Worm (Caenorhabditis elegans): ENCODE data around the gene ccar-1.

ccar-1 gene

DNA sequence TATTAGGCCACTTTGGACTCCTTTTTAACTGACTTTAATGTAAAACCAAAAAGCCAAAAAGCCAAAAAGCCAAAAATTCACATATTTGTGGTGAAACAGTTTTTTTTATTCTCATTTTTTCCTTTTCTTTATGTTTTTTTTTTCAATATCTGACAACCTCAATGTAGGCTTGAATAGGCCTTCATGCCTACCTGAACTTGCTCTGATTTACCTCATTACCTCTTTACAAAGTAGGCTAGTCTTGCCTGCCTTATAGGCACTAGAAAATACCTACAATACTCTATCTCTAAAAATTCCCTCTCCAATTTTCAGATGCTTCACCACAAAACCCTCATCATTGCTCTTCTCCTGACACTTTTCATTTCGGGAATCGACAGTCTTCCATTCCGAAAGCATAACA lies 34.9 kb downstream of the ccar-1 start, which contains the start of gene ins-34:
TSS of gene ins-34 (plus strand) at position 301 of the 400 bp plus-strand sequence.
- TF ChIP-seq hmg-4 (GFP tag; optimal IDR thresholded peaks at IDR 0.05) (no peak), ceh-13 (GFP tag; optimal IDR thresholded peaks at IDR 0.05) (no peak), pes-1 (GFP tag; IDR thresholded peaks at IDR 0.05) (no peak), ceh-36 (tag; optimal IDR thresholded peaks at IDR 0.05) (no peak), tra-4 (tag; optimal IDR thresholded peaks at IDR 0.05) (no peak), flt-1 (GFP tag; IDR thresholded peaks at IDR 0.05) (no peak), hnd-1 (tag; optimal IDR thresholded peaks at IDR 0.05) (no peak), tbx-11 (GFP tag; IDR thresholded peaks at IDR 0.05) (no peak), F13C5.2 (tag; optimal IDR thresholded peaks at IDR 0.05) (no peak), B0310.2 (tag; optimal IDR thresholded peaks at IDR 0.05) (no peak), scrt-1 (GFP tag; IDR thresholded peaks at IDR 0.05) (no peak), sea-1 (GFP tag; conservative IDR thresholded peaks at IDR 0.05) (no peak), aly-1 (tag; optimal IDR thresholded peaks at IDR 0.05) (no peak), ets-7 (tag; optimal IDR thresholded peaks at IDR 0.05) (no peak)

DNA sequence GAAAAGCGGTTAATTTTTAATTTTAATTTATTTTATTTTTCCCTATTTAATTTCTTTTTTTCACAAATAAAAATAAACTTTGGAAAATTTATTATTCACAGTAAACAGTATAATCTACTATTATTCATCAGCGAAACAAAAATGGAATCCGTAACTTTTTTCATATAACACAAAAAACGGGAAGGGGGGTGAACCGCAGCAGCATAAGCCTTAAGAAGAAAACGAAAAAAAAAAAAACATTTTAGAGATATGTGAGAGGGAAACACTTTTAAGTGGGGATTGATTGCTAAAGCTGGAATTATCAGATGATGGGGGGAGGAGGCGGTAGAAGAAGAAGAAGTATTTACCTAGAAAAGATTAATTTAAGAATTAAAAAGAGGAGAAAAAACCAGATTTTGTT lies 36.3 kb downstream of the ccar-1 start:
- TF ChIP-seq flt-1 (GFP tag; IDR thresholded peaks at IDR 0.05) (no peak), pes-1 (GFP tag; IDR thresholded peaks at IDR 0.05) (no peak), ceh-36 (tag; optimal IDR thresholded peaks at IDR 0.05) (no peak), sea-1 (GFP tag; conservative IDR thresholded peaks at IDR 0.05) (no peak), aly-1 (tag; optimal IDR thresholded peaks at IDR 0.05) (no peak), hmbx-1 (tag; optimal IDR thresholded peaks at IDR 0.05) (no peak)

DNA sequence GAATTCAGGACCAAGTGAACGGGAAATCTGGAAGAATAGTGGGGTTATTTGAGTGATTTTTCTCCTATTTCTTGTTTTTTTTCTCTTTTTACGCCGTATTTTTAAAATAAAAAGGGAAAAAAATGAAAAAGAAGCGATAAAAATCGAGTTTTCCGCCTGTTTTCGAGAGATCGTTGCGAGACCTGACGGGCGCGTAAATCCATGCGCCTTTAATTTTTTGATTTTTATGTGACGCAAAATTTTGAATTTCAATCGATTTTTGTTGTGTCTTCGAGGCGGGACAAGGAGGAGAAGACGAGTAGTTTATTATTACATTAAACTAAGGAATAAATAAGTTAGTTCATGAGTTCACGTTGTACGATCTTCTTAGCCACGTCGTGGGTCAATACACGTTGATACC lies 42.3 kb downstream of the ccar-1 start:
- TF ChIP-seq hnd-1 (tag; optimal IDR thresholded peaks at IDR 0.05), result no peak
- TF ChIP-seq ama-1 (optimal IDR thresholded peaks at IDR 0.05), result no peak

DNA sequence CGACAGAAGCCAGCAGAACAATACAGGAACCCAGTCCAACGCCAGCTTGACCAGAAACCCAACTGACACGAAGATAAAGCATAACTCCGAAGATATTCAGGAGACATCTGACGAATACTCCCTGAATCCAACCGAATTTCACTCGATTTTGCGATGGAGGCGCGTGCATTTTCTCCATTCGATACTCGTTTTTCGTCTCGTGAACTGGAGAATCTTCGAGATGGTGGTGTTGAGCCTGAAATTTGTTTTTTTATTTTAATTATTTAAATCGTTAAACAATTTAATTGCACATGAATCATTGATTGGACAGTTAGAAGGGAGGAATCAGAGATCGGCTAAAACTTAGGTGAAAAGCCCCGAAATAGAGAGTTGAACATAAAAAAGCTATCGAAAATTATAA lies 43.0 kb downstream of the ccar-1 start:
- TF ChIP-seq hmbx-1 (tag; optimal IDR thresholded peaks at IDR 0.05) (no peak), flt-1 (GFP tag; IDR thresholded peaks at IDR 0.05) (no peak), ceh-13 (GFP tag; optimal IDR thresholded peaks at IDR 0.05) (no peak), ceh-36 (tag; optimal IDR thresholded peaks at IDR 0.05) (no peak), pes-1 (GFP tag; IDR thresholded peaks at IDR 0.05) (no peak), hnd-1 (tag; optimal IDR thresholded peaks at IDR 0.05) (no peak), tra-4 (tag; optimal IDR thresholded peaks at IDR 0.05) (no peak), tbx-37 (GFP tag; conservative IDR thresholded peaks at IDR 0.05) (no peak), hmg-4 (GFP tag; optimal IDR thresholded peaks at IDR 0.05) (no peak), F13C5.2 (tag; optimal IDR thresholded peaks at IDR 0.05) (no peak)

DNA sequence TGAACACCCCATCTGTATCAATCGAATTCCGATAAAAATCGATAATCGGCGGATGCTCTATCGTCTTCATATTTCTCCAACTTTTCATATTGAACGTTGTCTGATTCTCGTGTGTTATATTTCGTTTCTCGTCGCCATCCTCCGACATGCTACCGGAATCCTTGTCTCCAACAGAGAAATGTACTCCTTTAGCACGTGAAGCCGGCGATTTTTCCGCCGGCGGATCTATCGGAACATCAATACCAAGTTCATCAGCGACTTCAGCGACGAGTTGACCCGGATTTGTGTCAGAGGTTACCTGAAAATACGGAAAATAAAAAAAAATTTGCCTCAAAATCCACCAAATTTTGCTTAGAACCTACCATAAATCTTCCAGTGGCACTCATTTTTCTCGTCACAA lies 43.7 kb downstream of the ccar-1 start:
- TF ChIP-seq ceh-36 (tag; optimal IDR thresholded peaks at IDR 0.05) (no peak), hnd-1 (tag; optimal IDR thresholded peaks at IDR 0.05) (no peak), tbx-37 (GFP tag; conservative IDR thresholded peaks at IDR 0.05) (no peak), aly-1 (tag; optimal IDR thresholded peaks at IDR 0.05) (no peak), B0310.2 (tag; optimal IDR thresholded peaks at IDR 0.05) (no peak), pes-1 (GFP tag; IDR thresholded peaks at IDR 0.05) (no peak), ets-7 (tag; optimal IDR thresholded peaks at IDR 0.05) (no peak), flt-1 (GFP tag; IDR thresholded peaks at IDR 0.05) (no peak), sea-1 (GFP tag; conservative IDR thresholded peaks at IDR 0.05) (no peak), F13C5.2 (tag; optimal IDR thresholded peaks at IDR 0.05) (no peak), hmbx-1 (tag; optimal IDR thresholded peaks at IDR 0.05) (no peak), hmg-4 (GFP tag; optimal IDR thresholded peaks at IDR 0.05) (no peak), tra-4 (tag; optimal IDR thresholded peaks at IDR 0.05) (no peak), ceh-13 (GFP tag; optimal IDR thresholded peaks at IDR 0.05) (no peak), ama-1 (optimal IDR thresholded peaks at IDR 0.05) (no peak), scrt-1 (GFP tag; IDR thresholded peaks at IDR 0.05) (no peak), tbx-11 (GFP tag; IDR thresholded peaks at IDR 0.05) (no peak)

DNA sequence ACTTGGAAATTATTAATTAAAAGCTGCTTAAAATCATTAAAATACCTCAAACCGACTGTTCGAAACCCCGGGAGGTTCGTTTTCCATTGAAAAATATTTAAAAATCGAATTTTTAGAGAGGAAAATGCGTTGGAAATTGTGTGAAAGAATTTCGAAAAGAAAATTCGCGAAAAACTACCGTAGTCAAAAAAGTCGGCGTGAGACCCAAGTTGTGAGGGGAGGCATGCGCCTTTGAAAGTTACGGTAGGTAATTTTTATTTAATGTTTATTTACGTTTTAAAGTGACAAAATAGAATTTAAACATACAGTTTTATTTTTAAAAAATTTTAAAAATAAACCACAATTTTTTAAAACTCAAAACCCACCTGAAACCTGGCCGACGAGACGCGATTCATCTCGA lies 44.2 kb downstream of the ccar-1 start:
- TF ChIP-seq B0310.2 (tag; optimal IDR thresholded peaks at IDR 0.05) (no peak), aly-1 (tag; optimal IDR thresholded peaks at IDR 0.05) (no peak), flt-1 (GFP tag; IDR thresholded peaks at IDR 0.05) (no peak), ceh-13 (GFP tag; optimal IDR thresholded peaks at IDR 0.05) (no peak), ama-1 (optimal IDR thresholded peaks at IDR 0.05) (no peak), scrt-1 (GFP tag; IDR thresholded peaks at IDR 0.05) (no peak), ets-7 (tag; optimal IDR thresholded peaks at IDR 0.05) (no peak)

DNA sequence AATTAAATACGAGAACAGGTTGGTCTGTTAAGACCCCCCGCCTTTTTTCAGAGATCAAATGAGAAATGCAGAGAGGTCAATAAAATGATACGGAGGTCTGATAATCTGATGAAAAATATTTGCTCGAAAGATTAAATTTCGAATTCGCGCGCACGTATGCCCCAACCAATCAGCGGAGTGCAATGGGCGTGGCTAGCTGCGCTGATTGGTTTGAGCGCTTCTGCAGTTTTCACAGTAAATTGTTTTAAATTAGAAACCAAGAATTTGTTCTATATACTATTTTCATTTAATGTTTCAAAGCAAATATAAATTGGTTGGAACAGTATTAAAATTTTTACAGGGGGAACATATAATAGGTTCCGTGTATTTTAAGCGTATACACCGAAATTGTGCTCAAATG lies 48.0 kb downstream of the ccar-1 start:
- no peak for TF ChIP-seq sea-1 (GFP tag; conservative IDR thresholded peaks at IDR 0.05)
- TF ChIP-seq tbx-11 (GFP tag; IDR thresholded peaks at IDR 0.05), result no peak
- no peak for TF ChIP-seq ets-7 (tag; optimal IDR thresholded peaks at IDR 0.05)
- no peak for TF ChIP-seq F13C5.2 (tag; optimal IDR thresholded peaks at IDR 0.05)
- no peak for TF ChIP-seq ceh-13 (GFP tag; optimal IDR thresholded peaks at IDR 0.05)
- TF ChIP-seq tbx-37 (GFP tag; conservative IDR thresholded peaks at IDR 0.05), result no peak

DNA sequence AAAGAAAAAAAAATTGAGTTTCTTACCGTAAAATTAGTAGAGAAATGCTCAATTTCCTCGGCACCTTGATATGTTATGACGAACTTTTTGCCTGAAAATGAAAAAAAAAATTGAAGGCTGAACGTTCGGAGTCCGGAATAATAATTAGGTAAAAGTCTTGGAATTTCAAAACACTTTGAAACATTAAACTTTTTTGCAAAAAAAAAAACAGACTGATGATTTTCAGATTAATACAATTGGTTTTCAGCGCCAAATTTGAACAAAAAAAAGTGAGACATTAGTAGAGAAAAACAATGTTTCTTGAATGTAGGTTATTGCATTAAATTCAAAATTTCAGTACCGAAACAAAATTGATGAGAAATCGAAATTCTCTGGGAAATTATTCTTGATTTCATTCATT lies 52.6 kb downstream of the ccar-1 start, which contains the start of gene nkcc-1:
TSS of gene nkcc-1 (minus strand) at position 101 of the 400 bp plus-strand sequence.
- TF ChIP-seq B0310.2 (tag; optimal IDR thresholded peaks at IDR 0.05) (no peak), hmbx-1 (tag; optimal IDR thresholded peaks at IDR 0.05) (no peak), tbx-37 (GFP tag; conservative IDR thresholded peaks at IDR 0.05) (no peak), tra-4 (tag; optimal IDR thresholded peaks at IDR 0.05) (no peak), flt-1 (GFP tag; IDR thresholded peaks at IDR 0.05) (no peak), aly-1 (tag; optimal IDR thresholded peaks at IDR 0.05) (no peak), hmg-4 (GFP tag; optimal IDR thresholded peaks at IDR 0.05) (no peak), F13C5.2 (tag; optimal IDR thresholded peaks at IDR 0.05) (no peak), ceh-13 (GFP tag; optimal IDR thresholded peaks at IDR 0.05) (no peak), scrt-1 (GFP tag; IDR thresholded peaks at IDR 0.05) (no peak), ceh-36 (tag; optimal IDR thresholded peaks at IDR 0.05) (no peak), tbx-11 (GFP tag; IDR thresholded peaks at IDR 0.05) (no peak), pes-1 (GFP tag; IDR thresholded peaks at IDR 0.05) (no peak), hnd-1 (tag; optimal IDR thresholded peaks at IDR 0.05) (no peak), ama-1 (optimal IDR thresholded peaks at IDR 0.05) (no peak), ets-7 (tag; optimal IDR thresholded peaks at IDR 0.05) (no peak), sea-1 (GFP tag; conservative IDR thresholded peaks at IDR 0.05) (no peak)

Measured in whole organism, early embryonic.